Worm (Caenorhabditis elegans): ENCODE data around the gene cbp-3.

DNA sequence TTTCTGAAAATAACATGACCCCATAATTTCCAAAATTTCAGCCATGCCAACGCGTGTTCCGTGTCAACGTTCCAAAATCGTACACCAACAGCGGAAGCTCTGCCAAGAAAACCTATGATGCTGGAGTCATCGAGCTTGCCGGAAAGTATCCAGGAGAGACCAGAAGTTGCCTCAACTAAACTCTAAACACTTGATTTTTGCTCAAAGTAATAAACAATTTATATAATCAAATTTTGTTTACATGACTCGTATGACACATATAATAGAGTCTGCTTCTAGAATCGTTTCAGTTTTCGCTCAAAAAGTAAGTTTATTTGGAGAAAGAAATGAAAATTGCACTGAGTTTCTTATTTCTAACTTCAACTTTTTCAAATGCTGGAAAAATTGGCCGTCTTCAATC is 15.0 kb downstream of the cbp-3 start, which contains the start of gene ttr-1:
- no peak for TF ChIP-seq ceh-16 (tag; optimal IDR thresholded peaks at IDR 0.05)
- no peak for TF ChIP-seq crh-2 (tag; optimal IDR thresholded peaks at IDR 0.05)
- TF ChIP-seq nhr-10 (tag; optimal IDR thresholded peaks at IDR 0.05): no peak
- TF ChIP-seq elt-3 (tag; optimal IDR thresholded peaks at IDR 0.05): no peak
- no peak for TF ChIP-seq mdl-1 (tag; optimal IDR thresholded peaks at IDR 0.05)
- no peak for TF ChIP-seq F13H6.1 (tag; optimal IDR thresholded peaks at IDR 0.05)
- no peak for TF ChIP-seq zag-1 (tag; optimal IDR thresholded peaks at IDR 0.05)
- no peak for TF ChIP-seq unc-55 (GFP tag; optimal IDR thresholded peaks at IDR 0.05)
- no peak for TF ChIP-seq lin-39 (tag; optimal IDR thresholded peaks at IDR 0.05)
- no peak for TF ChIP-seq R02D3.7 (tag; optimal IDR thresholded peaks at IDR 0.05)
- TF ChIP-seq unc-39 (tag; optimal IDR thresholded peaks at IDR 0.05): no peak
- no peak for TF ChIP-seq dmd-4 (tag; optimal IDR thresholded peaks at IDR 0.05)
- TF ChIP-seq alr-1 (tag; optimal IDR thresholded peaks at IDR 0.05): no peak
- TF ChIP-seq nhr-237 (tag; optimal IDR thresholded peaks at IDR 0.05): no peak

All from whole organism, L2 larva.